Worm (Caenorhabditis elegans) whole organism, early embryonic: ENCODE measurements around the gene ZC404.1.

ENCODE experiments used
- ama-1 ChIP-seq: fragments of 150-350 bp; optimal IDR thresholded peaks from 2 replicates; lab custom pipeline; 2014
- ets-7 ChIP-seq: sonication (generic microtip); optimal IDR thresholded peaks from 2 replicates; lab custom pipeline; 2016; ENCODE audit warnings: missing genotype, missing genetic modification characterization, missing compliant biosample characterization

DNA sequence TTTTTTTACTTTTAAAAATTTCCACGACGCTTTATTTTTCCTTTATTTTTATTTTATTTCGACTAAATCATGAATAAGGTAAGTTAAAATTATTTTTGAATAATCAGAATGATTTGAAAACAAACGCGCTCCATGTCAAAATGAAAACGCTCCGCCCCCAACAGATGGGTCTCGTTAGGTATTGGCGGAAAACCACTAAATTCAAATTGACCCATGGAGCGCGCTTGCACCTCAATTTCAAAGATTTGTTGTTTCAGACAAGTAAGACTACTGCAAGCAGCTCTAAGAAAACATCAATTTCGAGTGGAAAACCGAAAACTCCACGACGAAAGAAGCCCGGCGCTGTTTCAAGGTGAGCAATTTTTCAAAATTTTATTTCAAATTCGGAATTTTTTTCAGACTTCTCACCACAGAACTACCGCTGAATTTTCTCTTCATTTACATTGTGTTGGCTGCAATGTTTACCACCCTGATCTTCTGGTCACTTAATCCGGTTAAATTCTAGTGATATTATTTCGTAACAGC is 6.0 kb upstream of the ZC404.1 start, which contains the start of gene ZC404.2:
- TF ChIP-seq ets-7 (tag; lab: Kevin White, UChicago) = no peak
- TF ChIP-seq ama-1 (lab: Kevin White, UChicago) = peak; percentile 69
